Worm (Caenorhabditis elegans) whole organism, mixed stage, embryonic: Measurements from ENCODE around the gene T19C4.1.

Source experiments
- blmp-1 ChIP-seq: fragments of 150-350 bp; optimal IDR thresholded peaks from 2 replicates; lab custom pipeline; 2014; ENCODE audit warnings: missing biosample characterization, missing genetic modification characterization
- ceh-83 ChIP-seq: fragments of 200-800 bp; sonication (Bioruptor generic); optimal IDR thresholded peaks from 2 replicates; lab custom pipeline; 2018; ENCODE audit warnings: mild to moderate bottlenecking, missing genetic modification characterization, missing compliant biosample characterization
- snpc-4 ChIP-seq: fragments of 150-350 bp; optimal IDR thresholded peaks from 2 replicates; lab custom pipeline; 2014; ENCODE audit warnings: missing biosample characterization, missing genetic modification characterization
- unc-39 ChIP-seq: fragments of 150-350 bp; optimal IDR thresholded peaks from 2 replicates; lab custom pipeline; 2014; ENCODE audit warnings: missing biosample characterization, missing genetic modification characterization

- TF ChIP-seq snpc-4 (tag; lab: Kevin White, UChicago) (no peak), unc-39 (no peak), ceh-83 (GFP tag; lab: Kevin White, UChicago) (no peak), blmp-1 (tag; lab: Kevin White, UChicago) (no peak)
Measured at ce11 chrV:11172667-11173066, 23.2 kb downstream of the T19C4.1 start.
